Fruit fly (Drosophila melanogaster): ENCODE results near the gene Gba1a.

The Gba1a gene

dm6 chr3R:23732990-23733512 lies 32.6 kb downstream of the Gba1a start, which contains the start of the genes Hmgcr and Rpn9:
Gene Hmgcr, plus strand, starts transcription at chr3R:23733324.
Gene Rpn9, minus strand, starts transcription at chr3R:23733462.
- TF ChIP-seq CG4617 (GFP tag; optimal IDR thresholded peaks at IDR 0.05; ENCODE audit: borderline replicate concordance) (peak; percentile 41), CG12659 (GFP tag; optimal IDR thresholded peaks at IDR 0.05) (peak; percentile 83), ham (GFP tag; IDR thresholded peaks at IDR 0.05) (no peak), CG10654 (GFP tag; optimal IDR thresholded peaks at IDR 0.05) (no peak), toy (GFP tag; IDR thresholded peaks at IDR 0.05) (no peak), z (GFP tag; IDR thresholded peaks at IDR 0.05) (no peak), trem (tag; optimal IDR thresholded peaks at IDR 0.05) (peak; percentile 73), jing (GFP tag; optimal IDR thresholded peaks at IDR 0.05) (no peak), CG6689 (GFP tag; IDR thresholded peaks at IDR 0.05) (no peak), Atf3 (GFP tag; optimal IDR thresholded peaks at IDR 0.05) (no peak), HLH54F (GFP tag; optimal IDR thresholded peaks at IDR 0.05) (no peak), CG33557 (GFP tag; optimal IDR thresholded peaks at IDR 0.05) (peak; percentile 24), CoRest (tag; optimal IDR thresholded peaks at IDR 0.05) (peak; percentile 55), ap (GFP tag; IDR thresholded peaks at IDR 0.05) (no peak), fd96Cb (tag; optimal IDR thresholded peaks at IDR 0.05) (no peak), CG7271 (tag; optimal IDR thresholded peaks at IDR 0.05) (no peak), sr (GFP tag; IDR thresholded peaks at IDR 0.05) (no peak), ranshi (GFP tag; IDR thresholded peaks at IDR 0.05) (no peak), CG13123 (GFP tag; optimal IDR thresholded peaks at IDR 0.05) (no peak), Drgx (GFP tag; IDR thresholded peaks at IDR 0.05) (no peak), crc (GFP tag; optimal IDR thresholded peaks at IDR 0.05) (no peak), org-1 (GFP tag; optimal IDR thresholded peaks at IDR 0.05) (no peak), CG12391 (tag; optimal IDR thresholded peaks at IDR 0.05) (peak; percentile 63), Scr (GFP tag; IDR thresholded peaks at IDR 0.05; ENCODE audit: partially characterized antibody) (0 out of 2 replicates have a peak, but pooled peaks have one; percentile 24), bowl (GFP tag; IDR thresholded peaks at IDR 0.05) (no peak), hb (GFP tag; IDR thresholded peaks at IDR 0.05; ENCODE audit: partially characterized antibody) (no peak), CG12744 (GFP tag; optimal IDR thresholded peaks at IDR 0.05) (no peak), Spps (tag; optimal IDR thresholded peaks at IDR 0.05) (no peak), CG17385 (GFP tag; optimal IDR thresholded peaks at IDR 0.05) (no peak), MTF-1 (GFP tag; optimal IDR thresholded peaks at IDR 0.05; ENCODE audit: borderline replicate concordance) (no peak), CG11504 (tag; optimal IDR thresholded peaks at IDR 0.05) (peak; percentile 51), NC2α (GFP tag; optimal IDR thresholded peaks at IDR 0.05) (no peak), Mrtf (GFP tag; IDR thresholded peaks at IDR 0.05) (no peak), CG3065 (GFP tag; optimal IDR thresholded peaks at IDR 0.05) (no peak), CG32532 (GFP tag; IDR thresholded peaks at IDR 0.05) (no peak), CG5180 (GFP tag; optimal IDR thresholded peaks at IDR 0.05) (no peak), Ada2b (GFP tag; IDR thresholded peaks at IDR 0.05) (no peak), zfh1 (GFP tag; IDR thresholded peaks at IDR 0.05) (no peak), bsh (GFP tag; optimal IDR thresholded peaks at IDR 0.05) (no peak), CG3407 (GFP tag; optimal IDR thresholded peaks at IDR 0.05) (no peak), CG9817 (tag; optimal IDR thresholded peaks at IDR 0.05) (no peak), NfI (GFP tag; optimal IDR thresholded peaks at IDR 0.05) (peak; percentile 30), lov (optimal IDR thresholded peaks at IDR 0.05) (no peak), lov (GFP tag; IDR thresholded peaks at IDR 0.05) (no peak), CG18262 (tag; optimal IDR thresholded peaks at IDR 0.05) (peak; percentile 24), CG10274 (GFP tag; optimal IDR thresholded peaks at IDR 0.05) (no peak), Sry-δ (GFP tag; optimal IDR thresholded peaks at IDR 0.05) (peak; percentile 52), Nf-YB (GFP tag; optimal IDR thresholded peaks at IDR 0.05) (peak; percentile 27), pho (GFP tag; optimal IDR thresholded peaks at IDR 0.05) (no peak), Rx (GFP tag; IDR thresholded peaks at IDR 0.05) (no peak), Tbp (GFP tag; optimal IDR thresholded peaks at IDR 0.05) (no peak)
